Worm (Caenorhabditis elegans) whole organism, young adult: Measurements from ENCODE around the gene spe-27.

Experiments
- B0261.1 ChIP-seq: sonication (generic microtip); optimal IDR thresholded peaks from 2 replicates; lab custom pipeline; 2016; ENCODE audit warnings: mild to moderate bottlenecking, missing genetic modification characterization, moderate library complexity, missing compliant biosample characterization
- aptf-2 ChIP-seq: fragments of 200-800 bp; sonication (Bioruptor generic); conservative IDR thresholded peaks from 2 replicates; pipeline ENCODE4 v1.3.6; 2022; ENCODE audit warnings: missing genetic modification reagents, missing genetic modification characterization, missing compliant biosample characterization
- unc-62 ChIP-seq: fragments of 150-350 bp; optimal IDR thresholded peaks from 2 replicates; lab custom pipeline; 2014; ENCODE audit warnings: missing biosample characterization, missing genetic modification reagents, missing genetic modification characterization
- ztf-28 ChIP-seq: fragments of 200-800 bp; sonication (Bioruptor generic); IDR thresholded peaks from 2 replicates; pipeline ENCODE4 v1.3.6; 2022; ENCODE audit warnings: missing genetic modification reagents, missing genetic modification characterization, missing compliant biosample characterization

- TF ChIP-seq unc-62 (GFP tag; lab: Kevin White, UChicago) (no peak), aptf-2 (GFP tag; lab: Robert Waterston, UW) (no peak), ztf-28 (GFP tag; lab: Robert Waterston, UW) (no peak), B0261.1 (tag; lab: Kevin White, UChicago) (no peak)
Observed at ce11 chrIV:5820056-5820799, 45.5 kb downstream of the spe-27 start.
